Worm (Caenorhabditis elegans) whole organism, early embryonic: Measurements from ENCODE around the gene W01B6.6.

ENCODE experiments used
- B0310.2 ChIP-seq: sonication (generic microtip); optimal IDR thresholded peaks from 2 replicates; lab custom pipeline; 2016; ENCODE audit warnings: mild to moderate bottlenecking, missing genetic modification characterization, missing compliant biosample characterization
- F13C5.2 ChIP-seq: sonication (generic microtip); optimal IDR thresholded peaks from 2 replicates; lab custom pipeline; 2017; ENCODE audit warnings: mild to moderate bottlenecking, missing genetic modification characterization, inconsistent platforms, missing compliant biosample characterization
- aly-1 ChIP-seq: sonication (generic microtip); optimal IDR thresholded peaks from 2 replicates; lab custom pipeline; 2016; ENCODE audit warnings: missing genetic modification characterization, missing compliant biosample characterization
- ama-1 ChIP-seq: fragments of 150-350 bp; optimal IDR thresholded peaks from 2 replicates; lab custom pipeline; 2014
- ceh-13 ChIP-seq: fragments of 200-800 bp; sonication (Bioruptor generic); optimal IDR thresholded peaks from 2 replicates; lab custom pipeline; 2018; ENCODE audit warnings: mild to moderate bottlenecking, missing genetic modification characterization, missing compliant biosample characterization
- ceh-36 ChIP-seq: sonication (generic microtip); optimal IDR thresholded peaks from 2 replicates; lab custom pipeline; 2016; ENCODE audit warnings: missing genetic modification characterization, inconsistent platforms, missing compliant biosample characterization
- ets-7 ChIP-seq: sonication (generic microtip); optimal IDR thresholded peaks from 2 replicates; lab custom pipeline; 2016; ENCODE audit warnings: missing genotype, missing genetic modification characterization, missing compliant biosample characterization
- flt-1 ChIP-seq: fragments of 200-800 bp; sonication (Bioruptor generic); IDR thresholded peaks from 2 replicates; pipeline ENCODE4 v1.3.6; 2022; ENCODE audit warnings: missing genetic modification characterization, missing compliant biosample characterization
- hmbx-1 ChIP-seq: sonication (generic microtip); optimal IDR thresholded peaks from 2 replicates; lab custom pipeline; 2016; ENCODE audit warnings: mild to moderate bottlenecking, missing genetic modification characterization, missing compliant biosample characterization
- hmg-4 ChIP-seq: fragments of 200-800 bp; sonication (Bioruptor generic); optimal IDR thresholded peaks from 2 replicates; lab custom pipeline; 2018; ENCODE audit warnings: mild to moderate bottlenecking, missing genetic modification characterization, missing compliant biosample characterization
- hnd-1 ChIP-seq: sonication (generic microtip); optimal IDR thresholded peaks from 2 replicates; lab custom pipeline; 2016; ENCODE audit warnings: missing genetic modification characterization, missing compliant biosample characterization
- pes-1 ChIP-seq: fragments of 200-800 bp; sonication (Bioruptor generic); IDR thresholded peaks from 2 replicates; pipeline ENCODE4 v1.3.6; 2022; ENCODE audit warnings: missing genetic modification reagents, missing genetic modification characterization, missing compliant biosample characterization
- scrt-1 ChIP-seq: fragments of 200-800 bp; sonication (Bioruptor generic); IDR thresholded peaks from 2 replicates; pipeline ENCODE4 v1.3.6; 2022; ENCODE audit warnings: missing genetic modification characterization, missing compliant biosample characterization
- sea-1 ChIP-seq: fragments of 200-800 bp; sonication (Bioruptor generic); conservative IDR thresholded peaks from 2 replicates; pipeline ENCODE4 v1.3.6; 2022; ENCODE audit warnings: missing genetic modification characterization, missing compliant biosample characterization
- tbx-11 ChIP-seq: fragments of 200-800 bp; sonication (Bioruptor generic); IDR thresholded peaks from 2 replicates; pipeline ENCODE4 v1.3.6; 2022; ENCODE audit warnings: missing genetic modification characterization, missing compliant biosample characterization
- tbx-37 ChIP-seq: fragments of 200-800 bp; sonication (Bioruptor generic); conservative IDR thresholded peaks from 2 replicates; pipeline ENCODE4 v1.3.6; 2022; ENCODE audit warnings: missing genetic modification reagents, missing genetic modification characterization, missing compliant biosample characterization
- tra-4 ChIP-seq: sonication (generic microtip); optimal IDR thresholded peaks from 2 replicates; lab custom pipeline; 2017; ENCODE audit warnings: missing genetic modification characterization, missing compliant biosample characterization

W01B6.6 gene

DNA sequence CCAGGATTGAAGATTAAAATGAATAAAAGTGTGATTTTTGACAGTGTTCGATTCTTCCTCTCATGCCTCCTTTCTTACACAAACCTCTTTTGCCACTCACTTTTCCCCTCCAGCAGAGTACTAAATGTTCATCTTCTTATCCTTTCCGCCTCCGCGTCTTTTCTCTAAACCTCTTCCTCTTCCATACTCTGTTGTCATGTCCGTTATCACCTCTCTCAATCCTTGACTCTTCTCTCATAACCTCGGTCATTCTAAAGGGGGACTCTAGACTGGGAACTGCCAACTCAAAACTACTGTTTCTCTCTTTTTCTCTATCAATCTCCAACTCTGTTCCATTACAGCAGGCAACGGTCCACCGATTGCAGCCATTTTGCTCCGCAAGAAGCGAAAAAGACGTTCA, 32.6 kb upstream of the W01B6.6 start:
- TF ChIP-seq ama-1 (no peak), sea-1 (no peak), hnd-1 (tag; lab: Kevin White, UChicago) (no peak), ceh-36 (tag; lab: Kevin White, UChicago) (no peak), tbx-11 (no peak), aly-1 (tag; lab: Kevin White, UChicago) (no peak), tbx-37 (GFP tag; lab: Robert Waterston, UW) (no peak), ceh-13 (GFP tag; lab: Kevin White, UChicago) (no peak), hmg-4 (GFP tag; lab: Kevin White, UChicago) (no peak), F13C5.2 (tag; lab: Kevin White, UChicago) (no peak), flt-1 (GFP tag; lab: Robert Waterston, UW) (no peak), tra-4 (tag; lab: Kevin White, UChicago) (no peak)

DNA sequence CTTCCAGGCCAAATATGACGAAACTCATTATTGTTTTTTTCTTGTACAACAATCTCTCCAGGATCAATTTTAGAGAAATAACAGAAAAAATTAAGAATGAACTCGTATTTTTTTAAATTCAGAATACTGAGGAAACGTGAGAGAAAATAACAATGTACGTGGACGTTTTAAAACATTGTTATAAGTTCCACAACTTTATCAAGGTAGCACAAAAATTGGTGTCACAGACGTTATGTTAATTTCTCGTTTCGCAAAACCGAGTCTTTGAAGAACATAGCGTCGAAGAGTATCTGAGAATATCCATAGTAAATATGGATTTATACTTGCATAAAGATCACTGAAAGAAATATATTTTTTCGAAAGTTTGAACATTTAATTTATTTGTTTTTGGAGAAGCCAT, 29.8 kb upstream of the W01B6.6 start, which contains the start of gene T04B2.8:
Gene T04B2.8 (minus strand): TSS at position 101 of the 400 bp plus-strand sequence.
- TF ChIP-seq aly-1 (tag; lab: Kevin White, UChicago) (no peak), hmbx-1 (tag; lab: Kevin White, UChicago) (no peak), pes-1 (GFP tag; lab: Robert Waterston, UW) (no peak), sea-1 (no peak), ceh-13 (GFP tag; lab: Kevin White, UChicago) (no peak), ets-7 (tag; lab: Kevin White, UChicago) (no peak)

DNA sequence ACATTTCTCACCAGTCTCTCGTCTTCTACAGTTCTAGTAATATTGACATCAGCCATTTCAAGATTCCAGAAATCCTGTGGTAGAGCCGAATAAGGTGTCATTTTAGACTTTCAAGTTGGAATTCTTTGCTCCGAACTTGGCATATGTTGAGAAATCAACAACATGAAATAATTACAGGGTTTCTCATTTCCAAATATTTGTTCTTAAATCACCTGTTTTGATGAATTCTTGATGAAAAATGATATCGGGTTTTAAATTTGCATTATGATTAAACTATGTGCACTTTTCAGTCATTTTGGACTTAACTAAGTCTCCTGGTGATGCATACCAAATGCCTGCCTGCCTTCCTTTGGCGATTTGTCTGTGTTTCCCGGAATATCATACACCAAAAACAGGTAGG, 27.4 kb upstream of the W01B6.6 start, which contains the start of gene srv-12:
Gene srv-12 (minus strand): TSS at position 101 of the 400 bp plus-strand sequence.
- TF ChIP-seq tra-4 (tag; lab: Kevin White, UChicago) (no peak), ets-7 (tag; lab: Kevin White, UChicago) (no peak), sea-1 (no peak), tbx-37 (GFP tag; lab: Robert Waterston, UW) (no peak), B0310.2 (tag; lab: Kevin White, UChicago) (no peak), hmg-4 (GFP tag; lab: Kevin White, UChicago) (no peak), ceh-13 (GFP tag; lab: Kevin White, UChicago) (no peak), pes-1 (GFP tag; lab: Robert Waterston, UW) (no peak), ama-1 (no peak), flt-1 (GFP tag; lab: Robert Waterston, UW) (no peak), hnd-1 (tag; lab: Kevin White, UChicago) (no peak), hmbx-1 (tag; lab: Kevin White, UChicago) (no peak), tbx-11 (no peak), scrt-1 (no peak), ceh-36 (tag; lab: Kevin White, UChicago) (no peak)

DNA sequence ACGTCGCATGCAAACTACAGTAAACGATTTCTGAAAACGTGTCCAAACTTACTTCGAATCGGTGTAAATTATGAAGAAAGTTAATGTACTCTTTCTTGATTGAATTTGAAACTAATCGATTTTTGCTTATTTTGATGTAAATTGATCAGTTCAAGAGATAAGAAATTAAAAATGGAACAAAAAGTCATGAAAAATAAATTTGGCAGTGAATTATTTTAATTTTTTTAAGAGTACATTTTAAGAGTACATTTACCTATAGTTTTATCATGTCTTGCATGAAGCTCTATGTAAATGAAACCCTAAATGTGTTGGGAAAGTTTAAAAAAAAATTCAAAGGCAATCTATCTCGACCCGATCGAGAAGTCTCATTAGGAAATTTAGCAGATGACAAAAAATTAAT, 24.8 kb upstream of the W01B6.6 start, which contains the start of gene T04B2.7:
Gene T04B2.7 (minus strand): TSS at position 101 of the 400 bp plus-strand sequence.
- no peak for TF ChIP-seq tbx-37 (GFP tag; lab: Robert Waterston, UW)
- no peak for TF ChIP-seq ceh-13 (GFP tag; lab: Kevin White, UChicago)
- no peak for TF ChIP-seq tbx-11
- no peak for TF ChIP-seq ets-7 (tag; lab: Kevin White, UChicago)
- no peak for TF ChIP-seq flt-1 (GFP tag; lab: Robert Waterston, UW)
- no peak for TF ChIP-seq tra-4 (tag; lab: Kevin White, UChicago)
- TF ChIP-seq hmg-4 (GFP tag; lab: Kevin White, UChicago) = no peak
- TF ChIP-seq sea-1 = no peak
- TF ChIP-seq ama-1 = no peak
- no peak for TF ChIP-seq B0310.2 (tag; lab: Kevin White, UChicago)
- no peak for TF ChIP-seq F13C5.2 (tag; lab: Kevin White, UChicago)

- no peak for TF ChIP-seq hmbx-1 (tag; lab: Kevin White, UChicago)
- TF ChIP-seq scrt-1 = no peak
- no peak for TF ChIP-seq aly-1 (tag; lab: Kevin White, UChicago)
- no peak for TF ChIP-seq ets-7 (tag; lab: Kevin White, UChicago)
- no peak for TF ChIP-seq B0310.2 (tag; lab: Kevin White, UChicago)
- no peak for TF ChIP-seq sea-1
- no peak for TF ChIP-seq hmg-4 (GFP tag; lab: Kevin White, UChicago)
- no peak for TF ChIP-seq ceh-36 (tag; lab: Kevin White, UChicago)
- TF ChIP-seq flt-1 (GFP tag; lab: Robert Waterston, UW) = no peak
- no peak for TF ChIP-seq F13C5.2 (tag; lab: Kevin White, UChicago)
- no peak for TF ChIP-seq tbx-11
- no peak for TF ChIP-seq ama-1
- TF ChIP-seq tra-4 (tag; lab: Kevin White, UChicago) = no peak
- TF ChIP-seq ceh-13 (GFP tag; lab: Kevin White, UChicago) = no peak
Observed at ce11 chrIV:10059175-10059574, 21.7 kb upstream of the W01B6.6 start.

ce11 chrIV:10060795-10061194, 20.1 kb upstream of the W01B6.6 start:
- TF ChIP-seq ets-7 (tag; lab: Kevin White, UChicago) (no peak), hmbx-1 (tag; lab: Kevin White, UChicago) (no peak), F13C5.2 (tag; lab: Kevin White, UChicago) (no peak), hnd-1 (tag; lab: Kevin White, UChicago) (no peak), tra-4 (tag; lab: Kevin White, UChicago) (no peak), B0310.2 (tag; lab: Kevin White, UChicago) (no peak), hmg-4 (GFP tag; lab: Kevin White, UChicago) (no peak), ceh-13 (GFP tag; lab: Kevin White, UChicago) (no peak), ama-1 (no peak), scrt-1 (no peak), ceh-36 (tag; lab: Kevin White, UChicago) (no peak), flt-1 (GFP tag; lab: Robert Waterston, UW) (no peak), aly-1 (tag; lab: Kevin White, UChicago) (no peak), tbx-37 (GFP tag; lab: Robert Waterston, UW) (no peak), pes-1 (GFP tag; lab: Robert Waterston, UW) (no peak), sea-1 (no peak), tbx-11 (no peak)

DNA sequence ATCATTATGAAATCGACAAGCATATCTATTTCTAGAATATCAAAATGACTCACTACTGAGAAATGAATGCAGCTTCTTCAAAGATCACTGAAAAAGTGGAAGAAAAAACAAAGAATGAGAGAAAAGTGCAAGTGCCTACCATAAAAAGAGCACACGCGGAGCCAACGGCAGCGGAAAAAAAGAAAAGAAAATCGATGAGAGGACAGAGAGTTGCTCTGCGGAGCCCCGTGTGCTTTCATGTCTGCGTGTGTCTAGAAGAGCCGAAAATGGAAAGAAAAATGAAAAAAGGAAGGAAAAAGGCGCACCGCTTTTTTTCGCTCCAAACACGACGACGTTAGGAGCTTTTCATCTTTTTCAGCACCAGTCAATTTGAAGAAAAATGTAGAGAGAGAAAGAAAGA, 18.2 kb upstream of the W01B6.6 start, which contains the start of gene ipla-7:
Gene ipla-7 (minus strand): TSS at position 122 of the 400 bp plus-strand sequence.
- no peak for TF ChIP-seq hmg-4 (GFP tag; lab: Kevin White, UChicago)
